Worm (Caenorhabditis elegans) whole organism, L1 larva: Measurements from ENCODE around the gene nhr-110.
A peak's percentile ranks its signal among the peaks of the same experiment; 100 is the strongest.

Experiments used
- C16A3.4 ChIP-seq: fragments of 150-350 bp; optimal IDR thresholded peaks from 2 replicates; lab custom pipeline; 2014; ENCODE audit warnings: missing biosample characterization, missing genetic modification characterization
- F16B12.6 ChIP-seq: fragments of 150-350 bp; optimal IDR thresholded peaks from 2 replicates; lab custom pipeline; 2014; ENCODE audit warnings: missing biosample characterization, missing genetic modification characterization
- aha-1 ChIP-seq: fragments of 150-350 bp; optimal IDR thresholded peaks from 2 replicates; lab custom pipeline; 2014; ENCODE audit warnings: missing biosample characterization, missing genetic modification characterization
- ama-1 ChIP-seq: fragments of 150-350 bp; optimal IDR thresholded peaks from 2 replicates; lab custom pipeline; 2014
- blmp-1 ChIP-seq: fragments of 150-350 bp; optimal IDR thresholded peaks from 2 replicates; lab custom pipeline; 2014; ENCODE audit warnings: missing biosample characterization, missing genetic modification characterization
- ceh-8 ChIP-seq: fragments of 200-800 bp; sonication (Bioruptor generic); optimal IDR thresholded peaks from 2 replicates; lab custom pipeline; 2018; ENCODE audit warnings: mild to moderate bottlenecking, missing genetic modification characterization, moderate library complexity, missing compliant biosample characterization
- ceh-88 ChIP-seq: fragments of 200-800 bp; sonication (Bioruptor generic); IDR thresholded peaks from 2 replicates; pipeline ENCODE4 v1.3.6; 2022; ENCODE audit warnings: missing genetic modification characterization, missing compliant biosample characterization
- dpl-1 ChIP-seq, 3 experiments: fragments of 150-350 bp in 2 of 3; sonication (generic microtip) in 1 of 3; optimal IDR thresholded peaks; 2 replicates each; lab custom pipeline; 2014 to 2017; ENCODE audit warnings: missing biosample characterization in 3 of 3, missing genetic modification characterization in 3 of 3, missing genetic modification reagents in 3 of 3
- efl-1 ChIP-seq, 4 experiments: fragments of 150-350 bp; optimal IDR thresholded peaks in 3 of 4; peaks in 1 of 4; 1 replicate in 1 of 4; 2 replicates in 3 of 4; lab custom pipeline; 2014; ENCODE audit warnings: missing biosample characterization in 2 of 4, missing genetic modification characterization in 2 of 4, missing genetic modification reagents in 2 of 4
- egl-27 ChIP-seq, 2 experiments: fragments of 150-350 bp in 1 of 2; sonication (generic microtip); optimal IDR thresholded peaks; 3 replicates each; lab custom pipeline; 2017 to 2018; ENCODE audit warnings: missing biosample characterization in 2 of 2, missing genetic modification characterization in 2 of 2, missing genetic modification reagents in 2 of 2
- elt-2 ChIP-seq: sonication (generic microtip); optimal IDR thresholded peaks from 2 replicates; lab custom pipeline; 2016; ENCODE audit warnings: missing genetic modification characterization, mild to moderate bottlenecking, inconsistent platforms, missing compliant biosample characterization, missing genetic modification reagents
- elt-3 ChIP-seq, 6 experiments: fragments of 150-350 bp in 1 of 6; sonication (generic microtip); optimal IDR thresholded peaks; 2 replicates each; lab custom pipeline; 2017 to 2018; ENCODE audit warnings: missing biosample characterization in 6 of 6, missing genetic modification characterization in 6 of 6, inconsistent platforms in 1 of 6
- fkh-8 ChIP-seq: sonication (generic microtip); optimal IDR thresholded peaks from 2 replicates; lab custom pipeline; 2016; ENCODE audit warnings: mild to moderate bottlenecking, missing genetic modification characterization, missing compliant biosample characterization
- hpl-2 ChIP-seq: fragments of 150-350 bp; optimal IDR thresholded peaks from 2 replicates; lab custom pipeline; 2014; ENCODE audit warnings: missing biosample characterization, missing genetic modification reagents, missing genetic modification characterization
- isw-1 ChIP-seq: fragments of 200-800 bp; sonication (Bioruptor generic); IDR thresholded peaks from 2 replicates; pipeline ENCODE4 v1.3.6; 2022; ENCODE audit warnings: missing genetic modification characterization, missing compliant biosample characterization
- jun-1 ChIP-seq: fragments of 150-350 bp; optimal IDR thresholded peaks from 2 replicates; lab custom pipeline; 2014; ENCODE audit warnings: missing biosample characterization, missing genetic modification reagents, missing genetic modification characterization
- lin-13 ChIP-seq: fragments of 150-350 bp; optimal IDR thresholded peaks from 2 replicates; lab custom pipeline; 2014; ENCODE audit warnings: missing biosample characterization, missing genetic modification reagents, missing genetic modification characterization
- lin-14 ChIP-seq: fragments of 200-800 bp; sonication (Bioruptor generic); optimal IDR thresholded peaks from 2 replicates; lab custom pipeline; 2018; ENCODE audit warnings: mild to moderate bottlenecking, missing genetic modification characterization, moderate library complexity, missing compliant biosample characterization
- lin-35 ChIP-seq, 2 experiments: fragments of 150-350 bp; optimal IDR thresholded peaks; 2 replicates each; lab custom pipeline; 2014; ENCODE audit warnings: missing biosample characterization in 2 of 2, missing genetic modification characterization in 2 of 2, missing genetic modification reagents in 2 of 2
- mab-9 ChIP-seq: fragments of 200-800 bp; sonication (Bioruptor generic); IDR thresholded peaks from 2 replicates; pipeline ENCODE4 v1.3.6; 2022; ENCODE audit warnings: missing genetic modification reagents, missing genetic modification characterization, missing compliant biosample characterization
- mdl-1 ChIP-seq, 2 experiments: fragments of 150-350 bp; optimal IDR thresholded peaks; 2 replicates each; lab custom pipeline; 2014 to 2017; ENCODE audit warnings: missing biosample characterization in 2 of 2, missing genetic modification characterization in 2 of 2, inconsistent platforms in 1 of 2
- nhr-11 ChIP-seq: fragments of 150-350 bp; optimal IDR thresholded peaks from 2 replicates; lab custom pipeline; 2014; ENCODE audit warnings: missing biosample characterization, missing genetic modification characterization
- nhr-19 ChIP-seq: fragments of 200-800 bp; sonication (Bioruptor generic); conservative IDR thresholded peaks from 2 replicates; pipeline ENCODE4 v1.3.6; 2022; ENCODE audit warnings: missing genetic modification characterization, missing compliant biosample characterization
- nhr-237 ChIP-seq: fragments of 150-350 bp; optimal IDR thresholded peaks from 2 replicates; lab custom pipeline; 2014; ENCODE audit warnings: missing biosample characterization, missing genetic modification characterization
- nhr-71 ChIP-seq: sonication (generic microtip); optimal IDR thresholded peaks from 2 replicates; lab custom pipeline; 2016; ENCODE audit warnings: mild to moderate bottlenecking, missing genetic modification characterization, moderate library complexity, missing compliant biosample characterization
- nhr-76 ChIP-seq: sonication (generic microtip); optimal IDR thresholded peaks from 2 replicates; lab custom pipeline; 2017; ENCODE audit warnings: missing biosample characterization, missing genetic modification characterization
- nhr-85 ChIP-seq: sonication (generic microtip); peaks from one replicate; lab custom pipeline; 2016; ENCODE audit warnings: missing genetic modification characterization, inconsistent platforms, missing compliant biosample characterization
- pqm-1 ChIP-seq: sonication (generic microtip); optimal IDR thresholded peaks from 3 replicates; lab custom pipeline; 2017; ENCODE audit warnings: missing biosample characterization, missing genetic modification characterization
- skn-1 ChIP-seq: fragments of 150-350 bp; optimal IDR thresholded peaks from 2 replicates; lab custom pipeline; 2014; ENCODE audit warnings: missing biosample characterization, missing genetic modification characterization
- snu-23 ChIP-seq: sonication (generic microtip); optimal IDR thresholded peaks from 2 replicates; lab custom pipeline; 2016; ENCODE audit warnings: missing genetic modification characterization, missing compliant biosample characterization
- sptf-1 ChIP-seq: fragments of 150-350 bp; optimal IDR thresholded peaks from 2 replicates; lab custom pipeline; 2014; ENCODE audit warnings: missing biosample characterization, missing genetic modification characterization
- sup-37 ChIP-seq: fragments of 200-800 bp; sonication (Bioruptor generic); optimal IDR thresholded peaks from 2 replicates; lab custom pipeline; 2018; ENCODE audit warnings: mild to moderate bottlenecking, missing genetic modification characterization, missing compliant biosample characterization
- unc-86 ChIP-seq: sonication (generic microtip); optimal IDR thresholded peaks from 2 replicates; lab custom pipeline; 2016; ENCODE audit warnings: missing genetic modification characterization, missing compliant biosample characterization
- unc-98 ChIP-seq: fragments of 200-800 bp; sonication (Bioruptor generic); IDR thresholded peaks from 2 replicates; pipeline ENCODE4 v1.3.6; 2022; ENCODE audit warnings: missing genetic modification characterization, missing compliant biosample characterization
- vab-15 ChIP-seq: sonication (generic microtip); optimal IDR thresholded peaks from 2 replicates; lab custom pipeline; 2017; ENCODE audit warnings: missing genotype, mild to moderate bottlenecking, missing genetic modification characterization, missing compliant biosample characterization

nhr-110 gene

ce11 chrV:1586906-1587305 lies 37.3 kb downstream of the nhr-110 start, which contains the start of gene F16B4.6:
Gene F16B4.6, plus strand, starts transcription at chrV:1587206.
- no peak for TF ChIP-seq sup-37
- no peak for TF ChIP-seq vab-15 (tag; lab: Kevin White, UChicago)
- TF ChIP-seq snu-23 (GFP tag; lab: Kevin White, UChicago) = no peak
- no peak for TF ChIP-seq mab-9
- TF ChIP-seq, all 84 proteins: peak for 0

- TF ChIP-seq lin-13 (GFP tag; lab: Kevin White, UChicago) (no peak), aha-1 (tag; lab: Kevin White, UChicago) (no peak), hpl-2 (GFP tag; lab: Kevin White, UChicago) (no peak), nhr-71 (tag; lab: Kevin White, UChicago) (no peak), dpl-1 (GFP tag; optimal IDR thresholded peaks at IDR 0.05; lab: Kevin White, UChicago) (no peak), C16A3.4 (no peak), unc-86 (no peak)
Measured at ce11 chrV:1585411-1585810, 38.8 kb downstream of the nhr-110 start, which contains the start of gene F16B4.7. Gene F16B4.7, plus strand, starts transcription at chrV:1585711.

ce11 chrV:1583242-1583641 lies 41.0 kb downstream of the nhr-110 start:
- TF ChIP-seq ceh-88 (GFP tag; lab: Robert Waterston, UW) = no peak
- no peak for TF ChIP-seq unc-98 (GFP tag; lab: Robert Waterston, UW)
- TF ChIP-seq egl-27 (tag; optimal IDR thresholded peaks at IDR 0.05; lab: Kevin White, UChicago) = no peak
- no peak for TF ChIP-seq ama-1 (lab: Kevin White, UChicago)
- no peak for TF ChIP-seq lin-14 (GFP tag; lab: Kevin White, UChicago)
- no peak for TF ChIP-seq pqm-1 (tag; lab: Kevin White, UChicago)
- no peak for TF ChIP-seq fkh-8 (tag; lab: Kevin White, UChicago)
- no peak for TF ChIP-seq elt-3 (tag; optimal IDR thresholded peaks at IDR 0.05; lab: Kevin White, UChicago)
- no peak for TF ChIP-seq F16B12.6 (tag; lab: Kevin White, UChicago)
- no peak for TF ChIP-seq nhr-71 (tag; lab: Kevin White, UChicago)
- no peak for TF ChIP-seq elt-2

- TF ChIP-seq jun-1 (no peak), nhr-85 (tag; lab: Kevin White, UChicago) (peak; percentile 71), isw-1 (GFP tag; lab: Robert Waterston, UW) (no peak), nhr-11 (no peak), sptf-1 (tag; lab: Kevin White, UChicago) (no peak), nhr-76 (tag; lab: Kevin White, UChicago) (no peak), vab-15 (tag; lab: Kevin White, UChicago) (no peak), egl-27 (tag; optimal IDR thresholded peaks at IDR 0.05; lab: Kevin White, UChicago) (no peak), nhr-237 (tag; lab: Kevin White, UChicago) (no peak), efl-1 (optimal IDR thresholded peaks at IDR 0.05; lab: Kevin White, UChicago) (no peak), efl-1 (GFP tag; optimal IDR thresholded peaks at IDR 0.05 in 1 of 2; lab: Kevin White, UChicago) (peak in 1 of 2 experiments; percentile 53), C16A3.4 (no peak), ceh-8 (GFP tag; lab: Kevin White, UChicago) (no peak), mdl-1 (tag; optimal IDR thresholded peaks at IDR 0.05; lab: Kevin White, UChicago) (no peak), elt-2 (no peak), skn-1 (no peak), lin-35 (GFP tag; optimal IDR thresholded peaks at IDR 0.05; lab: Kevin White, UChicago) (no peak), nhr-19 (GFP tag; lab: Robert Waterston, UW) (no peak)
Measured at ce11 chrV:1579790-1580189, 44.5 kb downstream of the nhr-110 start.

- no peak for TF ChIP-seq nhr-237 (tag; lab: Kevin White, UChicago)
- peak; percentile 50 for TF ChIP-seq nhr-85 (tag; lab: Kevin White, UChicago)
- TF ChIP-seq efl-1 (optimal IDR thresholded peaks at IDR 0.05; lab: Kevin White, UChicago) = no peak
- TF ChIP-seq efl-1 (GFP tag; optimal IDR thresholded peaks at IDR 0.05 in 1 of 2; lab: Kevin White, UChicago) = peak in 1 of 2 experiments; percentile 18
- TF ChIP-seq nhr-71 (tag; lab: Kevin White, UChicago) = no peak
- TF ChIP-seq elt-2 = no peak
- TF ChIP-seq blmp-1 (tag; lab: Kevin White, UChicago) = no peak
Measured at ce11 chrV:1578572-1579230, 45.5 kb downstream of the nhr-110 start.
